Worm (Caenorhabditis elegans) whole organism, L2 larva: ENCODE data around the gene Y53C12A.8.

Experiments used
- C34F6.9 ChIP-seq: fragments of 150-350 bp; optimal IDR thresholded peaks from 2 replicates; lab custom pipeline; 2014; ENCODE audit warnings: missing biosample characterization, missing genetic modification characterization
- F13H6.1 ChIP-seq: sonication (generic microtip); optimal IDR thresholded peaks from 2 replicates; lab custom pipeline; 2016; ENCODE audit warnings: missing genetic modification characterization, missing compliant biosample characterization
- alr-1 ChIP-seq: fragments of 150-350 bp; optimal IDR thresholded peaks from 2 replicates; lab custom pipeline; 2014; ENCODE audit warnings: missing biosample characterization, missing genetic modification characterization
- ama-1 ChIP-seq: fragments of 150-350 bp; optimal IDR thresholded peaks from 2 replicates; lab custom pipeline; 2018; ENCODE audit warnings: inconsistent platforms
- ceh-16 ChIP-seq: fragments of 150-350 bp; optimal IDR thresholded peaks from 2 replicates; lab custom pipeline; 2014; ENCODE audit warnings: missing biosample characterization, missing genetic modification characterization
- dmd-4 ChIP-seq: sonication (generic microtip); optimal IDR thresholded peaks from 2 replicates; lab custom pipeline; 2017; ENCODE audit warnings: missing biosample characterization, missing genetic modification characterization
- egl-27 ChIP-seq: sonication (generic microtip); optimal IDR thresholded peaks from 3 replicates; lab custom pipeline; 2017; ENCODE audit warnings: missing biosample characterization, missing genetic modification reagents, missing genetic modification characterization
- elt-1 ChIP-seq: fragments of 150-350 bp; optimal IDR thresholded peaks from 2 replicates; lab custom pipeline; 2014; ENCODE audit warnings: missing biosample characterization, missing genetic modification characterization
- lin-13 ChIP-seq: fragments of 150-350 bp; optimal IDR thresholded peaks from 2 replicates; lab custom pipeline; 2014; ENCODE audit warnings: missing biosample characterization, missing genetic modification reagents, missing genetic modification characterization
- mab-5 ChIP-seq: fragments of 150-350 bp; optimal IDR thresholded peaks from 2 replicates; lab custom pipeline; 2014; ENCODE audit warnings: missing biosample characterization, missing genetic modification characterization
- mbf-1 ChIP-seq: sonication (generic microtip); optimal IDR thresholded peaks from 2 replicates; lab custom pipeline; 2017; ENCODE audit warnings: missing biosample characterization, missing genetic modification characterization
- mdl-1 ChIP-seq, 2 experiments: fragments of 150-350 bp in 1 of 2; sonication (generic microtip) in 1 of 2; optimal IDR thresholded peaks; 2 replicates each; lab custom pipeline; 2017; ENCODE audit warnings: missing biosample characterization in 2 of 2, missing genetic modification characterization in 2 of 2
- nhr-10 ChIP-seq: sonication (generic microtip); optimal IDR thresholded peaks from 2 replicates; lab custom pipeline; 2017; ENCODE audit warnings: missing biosample characterization, missing genetic modification characterization
- nhr-11 ChIP-seq: fragments of 150-350 bp; optimal IDR thresholded peaks from 2 replicates; lab custom pipeline; 2014; ENCODE audit warnings: missing biosample characterization, missing genetic modification characterization
- nhr-12 ChIP-seq: fragments of 150-350 bp; optimal IDR thresholded peaks from 2 replicates; lab custom pipeline; 2014; ENCODE audit warnings: missing biosample characterization, missing genetic modification characterization
- nhr-129 ChIP-seq: fragments of 150-350 bp; optimal IDR thresholded peaks from 2 replicates; lab custom pipeline; 2014; ENCODE audit warnings: missing biosample characterization, missing genetic modification characterization
- nhr-237 ChIP-seq: fragments of 150-350 bp; optimal IDR thresholded peaks from 2 replicates; lab custom pipeline; 2014; ENCODE audit warnings: missing biosample characterization, missing genetic modification characterization
- nhr-25 ChIP-seq: fragments of 150-350 bp; sonication (generic microtip); optimal IDR thresholded peaks from 3 replicates; lab custom pipeline; 2014; ENCODE audit warnings: missing biosample characterization, missing genetic modification characterization
- nhr-6 ChIP-seq: fragments of 150-350 bp; optimal IDR thresholded peaks from 2 replicates; lab custom pipeline; 2014; ENCODE audit warnings: missing biosample characterization, missing genetic modification characterization
- peb-1 ChIP-seq: fragments of 150-350 bp; optimal IDR thresholded peaks from 2 replicates; lab custom pipeline; 2014; ENCODE audit warnings: missing biosample characterization, missing genetic modification characterization
- sem-4 ChIP-seq: fragments of 150-350 bp; optimal IDR thresholded peaks from 2 replicates; lab custom pipeline; 2014; ENCODE audit warnings: missing biosample characterization, missing genetic modification reagents, missing genetic modification characterization
- sma-3 ChIP-seq: sonication (generic microtip); optimal IDR thresholded peaks from 2 replicates; lab custom pipeline; 2016; ENCODE audit warnings: missing genetic modification reagents, missing genetic modification characterization, missing compliant biosample characterization
- sma-9 ChIP-seq, 2 experiments: fragments of 150-350 bp in 1 of 2; sonication (generic microtip) in 1 of 2; optimal IDR thresholded peaks; 2 replicates each; lab custom pipeline; 2014 to 2016; ENCODE audit warnings: missing genetic modification characterization in 2 of 2, mild to moderate bottlenecking in 1 of 2, missing biosample characterization in 1 of 2, missing compliant biosample characterization in 1 of 2, missing genetic modification reagents in 1 of 2, moderate library complexity in 1 of 2
- snpc-4 ChIP-seq: fragments of 150-350 bp; optimal IDR thresholded peaks from 2 replicates; lab custom pipeline; 2014; ENCODE audit warnings: missing biosample characterization, missing genetic modification characterization
- unc-55 ChIP-seq: fragments of 150-350 bp; sonication (generic microtip); optimal IDR thresholded peaks from 3 replicates; lab custom pipeline; 2014; ENCODE audit warnings: missing biosample characterization, missing genetic modification reagents, missing genetic modification characterization
- ztf-11 ChIP-seq: sonication (generic microtip); optimal IDR thresholded peaks from 2 replicates; lab custom pipeline; 2017; ENCODE audit warnings: missing biosample characterization, missing genetic modification characterization

Gene Y53C12A.8

DNA sequence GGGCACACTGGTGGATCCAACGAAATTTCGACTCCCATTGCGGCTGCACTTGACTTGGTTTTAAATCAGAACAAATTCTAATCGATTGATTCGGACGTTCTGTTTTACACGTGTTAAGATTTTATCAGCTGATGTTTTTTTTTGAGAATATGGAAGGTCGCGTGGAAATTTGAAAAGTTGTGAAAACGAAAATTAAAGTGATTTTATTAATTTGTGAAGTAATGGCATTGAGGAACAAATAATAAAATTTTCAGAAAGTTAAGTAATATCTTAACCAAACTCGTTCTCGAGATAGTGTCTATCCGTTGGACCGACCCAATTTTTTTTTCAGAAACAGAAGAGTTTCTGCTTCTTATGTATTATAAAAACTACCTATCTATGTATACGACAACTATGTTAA lies 48.6 kb downstream of the Y53C12A.8 start, which contains the start of gene ZK1307.4:
Gene ZK1307.4, minus strand, starts transcription at position 101 of the 400 bp plus-strand sequence.
- TF ChIP-seq dmd-4, result no peak
- no peak for TF ChIP-seq nhr-237 (tag; lab: Kevin White, UChicago)
- no peak for TF ChIP-seq F13H6.1 (tag; lab: Kevin White, UChicago)
- TF ChIP-seq egl-27 (tag; lab: Kevin White, UChicago), result no peak
- no peak for TF ChIP-seq C34F6.9 (tag; lab: Kevin White, UChicago)
- TF ChIP-seq nhr-11 (tag; lab: Kevin White, UChicago), result no peak
- TF ChIP-seq unc-55 (GFP tag; lab: Kevin White, UChicago), result no peak
- no peak for TF ChIP-seq mab-5
- no peak for TF ChIP-seq nhr-25
- TF ChIP-seq peb-1, result no peak
- TF ChIP-seq lin-13 (GFP tag; lab: Kevin White, UChicago), result no peak
- TF ChIP-seq ceh-16 (tag; lab: Kevin White, UChicago), result no peak
- no peak for TF ChIP-seq nhr-6 (tag; lab: Kevin White, UChicago)
- TF ChIP-seq nhr-10 (tag; lab: Kevin White, UChicago), result no peak
- TF ChIP-seq sem-4, result no peak
- TF ChIP-seq ama-1, result no peak
- no peak for TF ChIP-seq snpc-4
- TF ChIP-seq, all 48 proteins: peak for 0

ce11 chrII:9649191-9649590 lies 51.1 kb downstream of the Y53C12A.8 start, which contains the start of gene ZK1307.9:
ZK1307.9 (plus strand) TSS chrII:9649491.
- no peak for TF ChIP-seq mdl-1 (tag; optimal IDR thresholded peaks at IDR 0.05; lab: Kevin White, UChicago)
- no peak for TF ChIP-seq sma-9 (GFP tag; optimal IDR thresholded peaks at IDR 0.05; lab: Kevin White, UChicago)
- no peak for TF ChIP-seq sma-9 (tag; optimal IDR thresholded peaks at IDR 0.05; lab: Kevin White, UChicago)
- TF ChIP-seq nhr-11 (tag; lab: Kevin White, UChicago), result no peak
- TF ChIP-seq nhr-237 (tag; lab: Kevin White, UChicago), result no peak
- TF ChIP-seq sma-3 (GFP tag; lab: Kevin White, UChicago), result no peak
- TF ChIP-seq mbf-1 (tag; lab: Kevin White, UChicago), result no peak
- TF ChIP-seq elt-1 (tag; lab: Kevin White, UChicago), result no peak
- no peak for TF ChIP-seq alr-1 (tag; lab: Kevin White, UChicago)
- no peak for TF ChIP-seq nhr-6 (tag; lab: Kevin White, UChicago)
- no peak for TF ChIP-seq ceh-16 (tag; lab: Kevin White, UChicago)
- TF ChIP-seq ztf-11, result no peak
- TF ChIP-seq egl-27 (tag; lab: Kevin White, UChicago), result no peak
- TF ChIP-seq mab-5, result no peak
- TF ChIP-seq nhr-129 (tag; lab: Kevin White, UChicago), result no peak
- TF ChIP-seq nhr-12 (tag; lab: Kevin White, UChicago), result no peak
- no peak for TF ChIP-seq sem-4
- no peak for TF ChIP-seq lin-13 (GFP tag; lab: Kevin White, UChicago)
- TF ChIP-seq dmd-4, result no peak
